Worm (Caenorhabditis elegans): ENCODE data around the gene sra-26.

DNA sequence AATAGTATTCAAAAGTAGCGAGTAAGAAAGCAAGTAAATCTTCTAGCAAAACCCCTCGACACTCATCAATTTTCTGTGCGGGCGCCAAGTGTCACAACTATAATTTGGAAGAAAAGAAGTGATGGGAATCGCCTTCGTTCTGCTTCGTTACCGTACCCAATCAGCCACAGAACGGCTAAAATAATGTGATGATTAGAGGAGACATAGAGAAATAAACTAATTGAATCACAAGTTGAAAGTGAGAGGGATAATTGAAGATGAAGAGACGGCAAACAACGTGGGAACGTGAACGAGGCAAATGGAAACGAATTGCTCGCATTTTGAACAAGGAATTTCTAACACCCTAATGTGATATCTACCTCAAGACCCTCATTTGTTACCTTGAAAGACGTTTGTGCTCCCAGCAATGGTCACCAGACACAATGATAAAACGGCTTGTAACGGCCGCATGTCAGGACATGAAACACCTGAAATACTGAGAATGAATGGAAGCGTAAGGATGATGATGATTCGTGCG lies 8.9 kb downstream of the sra-26 start, which contains the start of gene T19D12.6:
- TF ChIP-seq ZK546.5 (tag; optimal IDR thresholded peaks at IDR 0.05) (no peak), nhr-77 (tag; optimal IDR thresholded peaks at IDR 0.05) (no peak), R02D3.7 (tag; optimal IDR thresholded peaks at IDR 0.05) (no peak), unc-62 (GFP tag; optimal IDR thresholded peaks at IDR 0.05) (no peak), gmeb-1 (tag; optimal IDR thresholded peaks at IDR 0.05) (no peak), ama-1 (optimal IDR thresholded peaks at IDR 0.05) (no peak), ceh-82 (tag; optimal IDR thresholded peaks at IDR 0.05) (no peak), nhr-11 (tag; optimal IDR thresholded peaks at IDR 0.05) (no peak), mab-5 (tag; optimal IDR thresholded peaks at IDR 0.05) (no peak), aly-2 (tag; optimal IDR thresholded peaks at IDR 0.05) (no peak)
